Fruit fly (Drosophila melanogaster) Kc167 (cell line): Measurements from ENCODE around the gene CG42399.

Experiments
- Myc ChIP-seq: fragments of >200 bp; optimal IDR thresholded peaks from 2 replicates; lab custom pipeline; 2017; ENCODE audit warnings: missing external identifiers
- Sin3A ChIP-seq: fragments of >200 bp; optimal IDR thresholded peaks from 2 replicates; lab custom pipeline; 2018; ENCODE audit warnings: missing external identifiers
- h ChIP-seq: fragments of >200 bp; optimal IDR thresholded peaks from 3 replicates; lab custom pipeline; 2018; ENCODE audit warnings: missing external identifiers
- insv ChIP-seq: fragments of >200 bp; optimal IDR thresholded peaks from 3 replicates; lab custom pipeline; 2018; ENCODE audit warnings: missing external identifiers
- psq ChIP-seq: fragments of >200 bp; optimal IDR thresholded peaks from 2 replicates; lab custom pipeline; 2017; ENCODE audit warnings: missing external identifiers
- ttk ChIP-seq: sonication (Bioruptor generic); optimal IDR thresholded peaks from 2 replicates; lab custom pipeline; 2017; ENCODE audit warnings: missing external identifiers

The CG42399 gene

DNA sequence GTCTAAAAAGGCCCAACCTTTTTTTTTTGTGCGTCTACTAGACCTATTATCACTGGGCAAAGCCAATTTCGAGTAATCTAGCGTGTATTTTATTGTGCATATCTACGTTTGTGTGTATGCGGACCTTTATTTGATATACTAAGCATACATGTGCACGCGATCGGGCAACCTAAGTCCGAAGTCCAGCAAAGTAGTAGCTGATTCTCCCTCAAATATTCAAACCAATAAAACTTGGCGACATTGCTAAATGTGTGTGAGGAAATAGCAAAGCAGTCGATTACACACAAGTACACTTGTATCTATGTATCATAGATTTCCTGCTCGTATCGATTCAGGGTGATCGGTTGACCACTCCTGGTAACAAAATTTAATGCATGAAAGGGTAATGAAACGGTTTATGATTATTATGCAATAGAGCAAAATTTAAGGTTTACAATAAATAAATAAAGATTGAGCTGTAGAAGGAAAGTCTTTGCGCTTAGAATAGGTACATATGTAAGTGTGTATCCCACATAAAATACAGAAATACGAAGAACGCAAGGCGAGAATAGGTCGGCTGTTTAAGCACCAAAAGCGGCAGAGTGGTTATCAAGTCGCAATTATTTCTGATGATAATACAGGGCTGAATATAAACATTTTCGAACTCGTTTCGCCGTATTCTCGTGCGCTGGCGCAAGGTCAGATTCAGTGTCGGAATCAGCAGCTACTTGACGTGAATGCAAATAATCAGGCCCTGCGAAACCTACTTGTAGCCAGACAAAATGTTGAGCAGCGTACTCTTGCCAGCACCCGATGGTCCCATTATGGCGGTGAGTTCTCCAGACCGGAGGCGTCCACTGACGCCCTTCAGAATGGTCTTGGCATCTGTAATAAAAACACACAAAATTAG is 27.5 kb downstream of the CG42399 start:
- TF ChIP-seq Sin3A (lab: Kevin White, UChicago) (no peak), psq (lab: Kevin White, UChicago) (no peak), ttk (lab: Kevin White, UChicago) (no peak)

DNA sequence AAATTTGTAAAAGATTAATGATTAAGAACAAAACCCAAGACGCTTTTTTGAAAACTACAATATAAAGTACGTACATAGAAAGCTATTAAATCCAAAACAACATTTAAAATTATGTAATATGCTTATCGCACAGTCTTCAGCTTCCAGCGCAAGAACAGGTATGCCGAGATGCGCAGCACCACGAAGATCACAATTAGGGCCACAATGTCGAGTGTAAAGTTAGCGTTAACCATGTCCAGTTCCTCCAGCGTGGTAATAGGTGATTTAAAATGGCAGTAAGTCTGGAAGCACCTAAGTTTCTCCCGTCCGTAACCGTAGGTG is 30.1 kb downstream of the CG42399 start:
- TF ChIP-seq ttk (lab: Kevin White, UChicago) (no peak), h (lab: Kevin White, UChicago) (no peak), insv (no peak), Myc (lab: Kevin White, UChicago) (no peak), Sin3A (lab: Kevin White, UChicago) (no peak), psq (lab: Kevin White, UChicago) (no peak)

DNA sequence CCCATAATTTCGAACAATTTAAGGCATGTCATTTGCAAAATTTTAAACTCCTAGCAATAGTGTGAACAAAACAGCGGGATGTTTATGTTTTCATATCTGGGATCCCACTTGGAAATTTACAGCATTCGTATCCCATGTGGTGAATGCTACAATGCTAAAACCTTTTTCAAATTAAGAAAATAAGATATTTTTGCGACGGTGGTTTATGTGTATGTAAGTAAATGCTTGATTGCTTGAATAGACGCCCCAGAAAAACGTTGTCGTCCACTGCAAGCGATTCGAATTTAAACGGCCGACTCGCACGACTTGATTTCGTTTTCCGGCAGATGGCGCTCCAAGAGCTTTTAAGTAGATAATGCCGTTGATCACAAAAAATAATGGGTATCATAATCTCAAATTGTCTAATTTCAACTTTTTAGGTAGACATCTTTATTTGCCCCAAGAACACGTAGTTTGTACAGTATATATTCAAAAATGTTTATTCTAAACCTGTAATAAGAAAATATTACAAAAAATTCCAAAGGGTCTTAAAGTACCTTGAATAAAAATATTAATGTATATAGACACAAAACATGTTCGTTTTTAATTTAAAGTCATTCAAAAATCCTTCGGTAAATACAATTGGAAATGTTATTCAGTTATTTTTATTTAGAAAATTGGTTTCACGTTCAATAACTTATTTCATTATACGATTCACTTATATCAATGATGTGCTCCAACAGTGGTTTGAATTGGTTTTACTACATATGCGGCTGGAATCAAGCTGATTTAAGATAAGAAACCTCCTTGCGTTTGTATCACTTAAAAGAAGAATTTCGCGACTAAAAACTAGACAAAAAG is 30.7 kb downstream of the CG42399 start:
- TF ChIP-seq Sin3A (lab: Kevin White, UChicago), result no peak
- TF ChIP-seq ttk (lab: Kevin White, UChicago), result no peak
- no peak for TF ChIP-seq insv
- TF ChIP-seq psq (lab: Kevin White, UChicago), result no peak
- TF ChIP-seq h (lab: Kevin White, UChicago), result no peak
- no peak for TF ChIP-seq Myc (lab: Kevin White, UChicago)

DNA sequence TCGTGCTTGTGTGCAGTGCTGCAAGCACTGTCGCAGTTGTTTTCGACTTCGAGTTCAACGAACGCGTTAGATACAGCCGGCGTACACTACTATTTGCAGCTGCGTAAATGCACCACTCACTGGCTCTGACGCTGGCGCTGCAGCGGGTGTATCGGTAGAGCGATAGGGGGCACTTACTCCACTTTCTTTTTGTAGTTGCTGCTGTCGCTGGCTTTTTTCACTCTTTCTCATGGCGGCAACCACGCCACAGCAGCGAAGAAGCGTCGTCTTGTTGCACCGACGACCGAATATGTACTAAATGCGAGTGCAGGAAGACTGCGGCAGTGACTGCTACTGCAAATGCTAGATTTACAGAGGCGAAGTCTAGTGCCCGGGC is 31.7 kb downstream of the CG42399 start, which contains the start of gene CG4822:
Gene CG4822, minus strand, starts transcription at position 299 of the 376 bp plus-strand sequence.
- TF ChIP-seq insv (no peak), ttk (lab: Kevin White, UChicago) (no peak), Sin3A (lab: Kevin White, UChicago) (no peak), psq (lab: Kevin White, UChicago) (no peak)

DNA sequence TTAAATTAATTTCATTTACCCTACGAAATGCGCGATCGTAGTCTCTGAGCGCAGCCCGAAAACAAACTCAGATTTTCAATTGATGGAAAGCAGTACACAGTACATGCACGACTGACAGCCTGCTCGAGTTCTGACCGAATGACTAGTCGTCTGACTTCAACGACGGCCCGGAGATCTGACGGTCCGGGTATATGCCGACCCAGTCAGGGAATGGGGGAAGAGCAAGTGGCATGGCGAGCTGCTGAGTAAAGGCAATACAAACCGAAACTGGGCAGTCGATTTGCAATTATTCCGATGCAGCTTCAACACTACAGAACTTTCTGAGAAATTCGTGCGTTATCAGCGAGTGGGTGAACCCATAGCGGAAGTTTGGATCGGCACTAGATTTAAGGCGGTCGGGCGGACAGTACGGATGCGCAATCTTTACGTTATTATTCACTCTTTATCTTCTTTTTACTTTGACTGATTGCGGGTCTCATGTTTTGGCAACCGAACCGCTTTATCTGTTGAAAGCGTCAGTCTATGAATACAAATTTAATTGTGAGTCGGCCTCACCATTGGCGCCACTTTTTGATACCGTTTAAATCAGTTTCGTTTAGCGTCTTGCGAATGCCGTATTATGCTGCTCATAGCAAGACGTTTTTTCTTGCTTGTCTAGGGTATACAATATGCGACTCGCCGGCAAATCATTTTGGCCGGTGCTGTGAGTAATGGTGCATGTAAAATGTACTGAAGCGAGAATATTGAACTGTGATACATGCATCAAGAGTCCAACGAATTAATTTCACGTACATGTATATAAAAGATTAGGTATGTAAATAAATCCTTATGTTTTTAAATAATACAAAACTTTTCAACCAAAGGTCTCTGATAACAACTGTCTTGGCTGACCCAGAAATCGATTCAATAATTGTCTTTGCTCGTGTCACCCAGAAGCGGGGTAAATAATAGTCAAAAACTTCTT is 32.3 kb downstream of the CG42399 start:
- TF ChIP-seq Sin3A (lab: Kevin White, UChicago) (no peak), insv (no peak), ttk (lab: Kevin White, UChicago) (no peak), h (lab: Kevin White, UChicago) (no peak), psq (lab: Kevin White, UChicago) (no peak), Myc (lab: Kevin White, UChicago) (no peak)

DNA sequence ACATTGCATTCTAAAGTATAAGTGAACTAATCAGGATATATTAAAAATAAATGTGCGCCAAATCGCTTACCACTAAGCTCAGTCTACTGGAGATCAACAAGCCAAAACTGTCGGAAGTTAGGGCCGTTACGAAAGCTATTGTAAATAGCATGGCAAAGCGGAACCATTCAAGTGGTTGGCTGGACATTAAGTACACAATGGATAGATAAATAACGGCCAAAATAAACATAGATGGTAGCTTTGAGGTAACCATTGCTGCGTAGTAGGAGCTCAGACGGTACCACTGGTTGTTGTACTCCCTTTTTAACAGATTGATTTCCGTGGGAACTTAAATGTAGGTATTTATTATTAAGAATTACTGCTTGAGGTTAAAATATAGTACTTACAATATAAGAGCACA is 35.4 kb downstream of the CG42399 start:
- TF ChIP-seq insv, result no peak
- TF ChIP-seq psq (lab: Kevin White, UChicago), result no peak
- TF ChIP-seq h (lab: Kevin White, UChicago), result no peak
- no peak for TF ChIP-seq Sin3A (lab: Kevin White, UChicago)
- TF ChIP-seq Myc (lab: Kevin White, UChicago), result no peak
- TF ChIP-seq ttk (lab: Kevin White, UChicago), result no peak

DNA sequence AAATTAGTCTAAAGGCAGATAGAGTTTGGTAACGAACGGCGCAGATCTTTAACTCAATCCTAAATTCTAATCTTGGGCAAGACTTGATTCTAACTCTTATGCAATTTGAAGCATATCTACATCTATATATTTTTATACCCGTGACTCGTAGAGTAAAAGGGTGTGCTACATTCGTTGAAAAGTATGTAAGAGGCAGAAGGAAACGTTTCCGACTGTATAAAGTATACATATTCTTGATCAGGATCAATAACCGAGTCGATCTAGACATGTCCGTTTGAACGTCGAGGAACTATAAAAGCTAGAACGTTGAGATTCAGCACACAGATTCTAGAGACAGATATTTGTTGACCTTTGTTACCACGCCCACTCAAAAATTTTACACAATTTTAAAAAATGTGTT is 36.7 kb downstream of the CG42399 start, which contains the start of gene CG13694:
Gene CG13694, minus strand, starts transcription at position 101 of the 400 bp plus-strand sequence.
- TF ChIP-seq insv (no peak), h (lab: Kevin White, UChicago) (no peak), ttk (lab: Kevin White, UChicago) (no peak), psq (lab: Kevin White, UChicago) (no peak), Sin3A (lab: Kevin White, UChicago) (no peak), Myc (lab: Kevin White, UChicago) (no peak)

DNA sequence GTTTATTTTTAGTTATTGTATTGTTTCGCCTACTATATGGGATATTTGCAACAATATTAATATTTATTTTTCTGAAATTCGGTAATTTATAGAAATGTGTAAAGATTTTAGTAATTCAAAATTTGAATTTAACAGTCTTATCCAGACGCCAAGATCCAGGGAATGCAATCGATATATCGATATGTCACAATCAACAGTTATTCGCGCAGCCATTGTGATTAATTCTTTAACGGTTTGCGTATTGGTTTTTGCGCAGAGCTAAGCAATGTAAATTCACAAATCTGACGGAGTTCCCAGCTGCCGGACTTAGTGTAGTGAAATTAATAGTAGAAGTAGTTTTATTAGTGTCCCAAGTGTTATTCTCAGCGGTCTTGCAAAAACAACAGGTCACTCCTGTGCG is 38.7 kb downstream of the CG42399 start, which contains the start of gene ND-15:
Gene ND-15, plus strand, starts transcription at position 298 of the 400 bp plus-strand sequence.
- TF ChIP-seq Sin3A (lab: Kevin White, UChicago) (no peak), insv (no peak)

DNA sequence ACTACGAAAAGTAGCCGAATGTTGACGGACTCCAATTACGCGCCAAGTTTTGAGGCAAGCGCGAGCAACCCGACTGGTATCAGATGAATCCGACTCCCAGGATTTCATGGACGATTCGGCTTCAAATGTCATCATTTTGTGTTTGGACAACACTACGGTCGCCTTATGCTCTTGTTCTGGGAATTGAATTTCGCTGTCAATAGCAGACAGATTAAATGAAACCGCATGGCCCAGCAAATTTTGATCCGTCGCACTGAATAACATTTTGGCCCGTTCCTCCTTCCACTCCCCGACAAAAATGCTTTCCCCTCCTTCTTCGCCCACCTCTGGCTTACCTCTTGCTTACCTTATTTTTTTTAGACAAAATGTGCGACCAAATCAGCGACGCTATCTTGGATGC is 43.1 kb downstream of the CG42399 start:
- TF ChIP-seq h (lab: Kevin White, UChicago) (no peak), Myc (lab: Kevin White, UChicago) (no peak), insv (no peak), Sin3A (lab: Kevin White, UChicago) (no peak), psq (lab: Kevin White, UChicago) (no peak), ttk (lab: Kevin White, UChicago) (no peak)

DNA sequence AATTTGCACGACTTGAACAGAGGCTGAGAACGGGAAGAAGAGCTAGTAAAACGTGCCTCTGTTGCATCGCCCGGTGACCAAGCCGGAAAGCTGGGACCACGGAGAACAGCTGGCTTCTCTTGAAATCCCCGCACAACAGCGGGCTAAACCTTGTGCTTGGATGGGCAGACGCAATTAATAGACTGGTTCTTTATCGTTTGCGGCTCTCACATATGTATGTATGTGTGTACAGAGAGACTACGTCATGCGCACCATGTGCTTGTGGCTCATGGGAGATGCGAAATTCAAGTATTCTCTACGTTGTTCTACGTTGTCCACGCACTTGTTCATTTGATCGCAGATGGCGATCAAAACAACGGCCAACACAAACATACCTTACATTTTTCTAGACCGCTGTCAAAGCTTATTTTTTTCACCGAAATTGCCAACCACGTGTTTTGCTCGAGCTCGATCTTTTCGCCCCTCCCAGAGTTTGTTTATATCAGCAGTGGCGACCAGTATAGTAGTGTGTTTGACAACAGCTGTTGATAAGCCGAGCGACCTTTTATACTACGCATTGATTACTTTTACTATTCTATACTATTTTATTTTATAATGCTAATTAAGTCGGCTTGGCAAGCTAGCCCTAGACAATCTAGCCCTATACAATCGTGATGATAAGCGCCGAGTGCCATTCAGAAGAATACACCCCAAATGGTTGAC is 43.9 kb downstream of the CG42399 start:
- no peak for TF ChIP-seq psq (lab: Kevin White, UChicago)
- TF ChIP-seq insv, result no peak
- TF ChIP-seq h (lab: Kevin White, UChicago), result no peak
- TF ChIP-seq Myc (lab: Kevin White, UChicago), result no peak
